Fruit fly (Drosophila melanogaster): ENCODE data around the gene CG5149.

CG5149 gene

DNA sequence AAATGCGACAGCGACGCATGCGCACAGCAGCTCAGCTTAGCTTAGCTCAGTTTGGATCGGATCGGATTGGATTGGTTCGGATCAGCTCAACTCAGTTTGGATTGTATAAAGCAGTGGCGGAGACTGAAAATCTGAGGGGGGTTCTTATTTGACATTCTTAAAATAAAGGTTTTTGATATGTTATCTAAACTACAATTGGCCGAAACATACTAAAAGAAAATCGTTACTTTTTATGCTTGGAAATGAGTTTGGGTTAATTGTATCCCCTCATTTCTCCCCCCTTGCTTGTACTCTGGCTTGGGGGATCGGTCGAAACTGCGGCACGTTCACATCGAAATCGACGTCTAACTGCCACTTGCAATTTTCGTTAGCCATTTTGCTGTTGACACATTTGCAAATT is 11.9 kb downstream of the CG5149 start (continued):
- no peak for TF ChIP-seq CG10565 (GFP tag; optimal IDR thresholded peaks at IDR 0.05)
- no peak for TF ChIP-seq CG4707 (GFP tag; optimal IDR thresholded peaks at IDR 0.05)
- TF ChIP-seq Neu2 (GFP tag; optimal IDR thresholded peaks at IDR 0.05; ENCODE audit: borderline replicate concordance), result no peak
- no peak for TF ChIP-seq zf30C (GFP tag; optimal IDR thresholded peaks at IDR 0.05)
- no peak for TF ChIP-seq Dref (GFP tag; IDR thresholded peaks at IDR 0.05)
- TF ChIP-seq D19B (GFP tag; optimal IDR thresholded peaks at IDR 0.05), result no peak
- TF ChIP-seq Ssrp (tag; optimal IDR thresholded peaks at IDR 0.05), result no peak
- TF ChIP-seq cwo (GFP tag; optimal IDR thresholded peaks at IDR 0.05), result no peak
- TF ChIP-seq Meics (GFP tag; optimal IDR thresholded peaks at IDR 0.05), result no peak
- no peak for TF ChIP-seq Dbx (GFP tag; IDR thresholded peaks at IDR 0.05)
- peak; percentile 39; the same call in 1 of the 2 replicates for TF ChIP-seq Oaz (GFP tag; IDR thresholded peaks at IDR 0.05)
- no peak for TF ChIP-seq bowl (GFP tag; IDR thresholded peaks at IDR 0.05)
- no peak for TF ChIP-seq CG17912 (GFP tag; optimal IDR thresholded peaks at IDR 0.05)
- no peak for TF ChIP-seq ash1 (GFP tag; optimal IDR thresholded peaks at IDR 0.05)
- no peak for TF ChIP-seq Nf-YC (tag; optimal IDR thresholded peaks at IDR 0.05)
- no peak for TF ChIP-seq Mrtf (GFP tag; IDR thresholded peaks at IDR 0.05)
- TF ChIP-seq ewg (GFP tag; optimal IDR thresholded peaks at IDR 0.05), result peak; percentile 6
- TF ChIP-seq CG2202 (tag; optimal IDR thresholded peaks at IDR 0.05), result no peak
- no peak for TF ChIP-seq sd (tag; optimal IDR thresholded peaks at IDR 0.05)
- no peak for TF ChIP-seq CG15514 (GFP tag; optimal IDR thresholded peaks at IDR 0.05)
- TF ChIP-seq CG30020 (tag; optimal IDR thresholded peaks at IDR 0.05), result no peak
- TF ChIP-seq chn (GFP tag; optimal IDR thresholded peaks at IDR 0.05), result no peak
- TF ChIP-seq Gsc (GFP tag; IDR thresholded peaks at IDR 0.05), result no peak
- no peak for TF ChIP-seq Mes4 (GFP tag; optimal IDR thresholded peaks at IDR 0.05)
- TF ChIP-seq HLH3B (GFP tag; IDR thresholded peaks at IDR 0.05), result peak; percentile 75
- TF ChIP-seq zfh2 (GFP tag; optimal IDR thresholded peaks at IDR 0.05), result no peak
- no peak for TF ChIP-seq CG4328 (GFP tag; optimal IDR thresholded peaks at IDR 0.05)
- peak; percentile 7 for TF ChIP-seq Chrac-16 (GFP tag; optimal IDR thresholded peaks at IDR 0.05)
- no peak for TF ChIP-seq CG31365 (tag; optimal IDR thresholded peaks at IDR 0.05)
- no peak for TF ChIP-seq CG18764 (GFP tag; optimal IDR thresholded peaks at IDR 0.05)
- TF ChIP-seq CG31441 (GFP tag; IDR thresholded peaks at IDR 0.05), result peak; percentile 48
- TF ChIP-seq CG3995 (GFP tag; optimal IDR thresholded peaks at IDR 0.05), result no peak
- TF ChIP-seq Ets97D (GFP tag; optimal IDR thresholded peaks at IDR 0.05), result no peak
- TF ChIP-seq Dip2 (GFP tag; IDR thresholded peaks at IDR 0.05), result no peak
- peak; percentile 2 for TF ChIP-seq az2 (GFP tag; optimal IDR thresholded peaks at IDR 0.05)
- no peak for TF ChIP-seq B-H2 (GFP tag; optimal IDR thresholded peaks at IDR 0.05)
- TF ChIP-seq trh (GFP tag; optimal IDR thresholded peaks at IDR 0.05), result no peak
- TF ChIP-seq Xrp1 (GFP tag; IDR thresholded peaks at IDR 0.05), result peak; percentile 62; the same call in 1 of the 2 replicates
- TF ChIP-seq danr (GFP tag; IDR thresholded peaks at IDR 0.05), result no peak
- no peak for TF ChIP-seq CG15696 (tag; optimal IDR thresholded peaks at IDR 0.05)
- TF ChIP-seq h (optimal IDR thresholded peaks at IDR 0.05), result no peak
- TF ChIP-seq CG32532 (GFP tag; IDR thresholded peaks at IDR 0.05), result no peak
- no peak for TF ChIP-seq CG18619 (GFP tag; optimal IDR thresholded peaks at IDR 0.05)
- no peak for TF ChIP-seq CG1602 (GFP tag; optimal IDR thresholded peaks at IDR 0.05)
- no peak for TF ChIP-seq eve (GFP tag; optimal IDR thresholded peaks at IDR 0.05)
- TF ChIP-seq MTF-1 (GFP tag; optimal IDR thresholded peaks at IDR 0.05; ENCODE audit: borderline replicate concordance), result no peak
- no peak for TF ChIP-seq CG8478 (optimal IDR thresholded peaks at IDR 0.05)
- no peak for TF ChIP-seq al (GFP tag; IDR thresholded peaks at IDR 0.05)
- TF ChIP-seq H2.0 (GFP tag; IDR thresholded peaks at IDR 0.05), result peak; percentile 58
- TF ChIP-seq CG7786 (GFP tag; optimal IDR thresholded peaks at IDR 0.05), result no peak
- no peak for TF ChIP-seq Side (GFP tag; optimal IDR thresholded peaks at IDR 0.05)
- TF ChIP-seq CG6854 (GFP tag; optimal IDR thresholded peaks at IDR 0.05), result no peak
- peak; percentile 54 for TF ChIP-seq CG10366 (GFP tag; IDR thresholded peaks at IDR 0.05)

Data from whole organism, embryonic.